Worm (Caenorhabditis elegans) whole organism, L1 larva: ENCODE results near the gene unc-2.

ENCODE experiments used
- F16B12.6 ChIP-seq: fragments of 150-350 bp; optimal IDR thresholded peaks from 2 replicates; lab custom pipeline; 2014; ENCODE audit warnings: missing biosample characterization, missing genetic modification characterization
- Y116A8C.19 ChIP-seq: sonication (generic microtip); optimal IDR thresholded peaks from 2 replicates; lab custom pipeline; 2016; ENCODE audit warnings: missing compliant biosample characterization, missing genetic modification characterization, borderline replicate concordance
- aha-1 ChIP-seq: fragments of 150-350 bp; optimal IDR thresholded peaks from 2 replicates; lab custom pipeline; 2014; ENCODE audit warnings: missing biosample characterization, missing genetic modification characterization
- alr-1 ChIP-seq: fragments of 200-800 bp; sonication (Bioruptor generic); optimal IDR thresholded peaks from 2 replicates; lab custom pipeline; 2018; ENCODE audit warnings: borderline replicate concordance, mild to moderate bottlenecking, missing genetic modification characterization, missing compliant biosample characterization
- aly-2 ChIP-seq: fragments of 150-350 bp; optimal IDR thresholded peaks from 2 replicates; lab custom pipeline; 2014; ENCODE audit warnings: missing biosample characterization, missing genetic modification characterization
- ama-1 ChIP-seq: fragments of 150-350 bp; optimal IDR thresholded peaks from 2 replicates; lab custom pipeline; 2014
- blmp-1 ChIP-seq: fragments of 150-350 bp; optimal IDR thresholded peaks from 2 replicates; lab custom pipeline; 2014; ENCODE audit warnings: missing biosample characterization, missing genetic modification characterization
- ceh-63 ChIP-seq: fragments of 200-800 bp; sonication (Bioruptor generic); optimal IDR thresholded peaks from 2 replicates; lab custom pipeline; 2018; ENCODE audit warnings: mild to moderate bottlenecking, missing genetic modification characterization, missing compliant biosample characterization
- ceh-82 ChIP-seq, 3 experiments: fragments of 150-350 bp in 1 of 3; sonication (generic microtip) in 2 of 3; optimal IDR thresholded peaks; 2 replicates each; lab custom pipeline; 2014 to 2017; ENCODE audit warnings: missing biosample characterization in 3 of 3, missing genetic modification characterization in 3 of 3
- ceh-88 ChIP-seq: fragments of 200-800 bp; sonication (Bioruptor generic); IDR thresholded peaks from 2 replicates; pipeline ENCODE4 v1.3.6; 2022; ENCODE audit warnings: missing genetic modification characterization, missing compliant biosample characterization
- ces-1 ChIP-seq: fragments of 150-350 bp; optimal IDR thresholded peaks from 2 replicates; lab custom pipeline; 2014; ENCODE audit warnings: missing biosample characterization, missing genetic modification reagents, missing genetic modification characterization
- dsc-1 ChIP-seq: sonication (generic microtip); optimal IDR thresholded peaks from 2 replicates; lab custom pipeline; 2016; ENCODE audit warnings: mild to moderate bottlenecking, missing genetic modification characterization, missing compliant biosample characterization
- efl-1 ChIP-seq, 4 experiments: fragments of 150-350 bp; optimal IDR thresholded peaks in 3 of 4; peaks in 1 of 4; 1 replicate in 1 of 4; 2 replicates in 3 of 4; lab custom pipeline; 2014; ENCODE audit warnings: missing biosample characterization in 2 of 4, missing genetic modification characterization in 2 of 4, missing genetic modification reagents in 2 of 4
- egl-13 ChIP-seq: sonication (generic microtip); optimal IDR thresholded peaks from 2 replicates; lab custom pipeline; 2016; ENCODE audit warnings: missing genotype, missing genetic modification reagents, missing genetic modification characterization, missing compliant biosample characterization
- elt-2 ChIP-seq: sonication (generic microtip); optimal IDR thresholded peaks from 2 replicates; lab custom pipeline; 2016; ENCODE audit warnings: missing genetic modification characterization, mild to moderate bottlenecking, inconsistent platforms, missing compliant biosample characterization, missing genetic modification reagents
- elt-3 ChIP-seq, 6 experiments: fragments of 150-350 bp in 1 of 6; sonication (generic microtip); optimal IDR thresholded peaks; 2 replicates each; lab custom pipeline; 2017 to 2018; ENCODE audit warnings: missing biosample characterization in 6 of 6, missing genetic modification characterization in 6 of 6, inconsistent platforms in 1 of 6
- ets-5 ChIP-seq: fragments of 200-800 bp; sonication (Bioruptor generic); IDR thresholded peaks from 2 replicates; pipeline ENCODE4 v1.3.6; 2022; ENCODE audit warnings: missing genetic modification characterization, missing compliant biosample characterization
- fkh-10 ChIP-seq: sonication (generic microtip); optimal IDR thresholded peaks from 2 replicates; lab custom pipeline; 2017; ENCODE audit warnings: missing biosample characterization, missing genetic modification reagents, missing genetic modification characterization
- fkh-8 ChIP-seq: sonication (generic microtip); optimal IDR thresholded peaks from 2 replicates; lab custom pipeline; 2016; ENCODE audit warnings: mild to moderate bottlenecking, missing genetic modification characterization, missing compliant biosample characterization
- fos-1 ChIP-seq: fragments of 150-350 bp; optimal IDR thresholded peaks from 2 replicates; lab custom pipeline; 2014; ENCODE audit warnings: missing biosample characterization, missing genetic modification characterization
- hlh-17 ChIP-seq: fragments of 200-800 bp; sonication (Bioruptor generic); optimal IDR thresholded peaks from 2 replicates; lab custom pipeline; 2018; ENCODE audit warnings: missing genetic modification characterization, mild to moderate bottlenecking, missing compliant biosample characterization, moderate library complexity, borderline replicate concordance
- hlh-4 ChIP-seq: sonication (generic microtip); optimal IDR thresholded peaks from 2 replicates; lab custom pipeline; 2016; ENCODE audit warnings: mild to moderate bottlenecking, missing genetic modification characterization, missing compliant biosample characterization
- hpl-2 ChIP-seq: fragments of 150-350 bp; optimal IDR thresholded peaks from 2 replicates; lab custom pipeline; 2014; ENCODE audit warnings: missing biosample characterization, missing genetic modification reagents, missing genetic modification characterization
- irx-1 ChIP-seq: sonication (generic microtip); optimal IDR thresholded peaks from 2 replicates; lab custom pipeline; 2016; ENCODE audit warnings: missing genetic modification characterization, missing compliant biosample characterization
- isw-1 ChIP-seq: fragments of 200-800 bp; sonication (Bioruptor generic); IDR thresholded peaks from 2 replicates; pipeline ENCODE4 v1.3.6; 2022; ENCODE audit warnings: missing genetic modification characterization, missing compliant biosample characterization
- jun-1 ChIP-seq: fragments of 150-350 bp; optimal IDR thresholded peaks from 2 replicates; lab custom pipeline; 2014; ENCODE audit warnings: missing biosample characterization, missing genetic modification reagents, missing genetic modification characterization
- lin-14 ChIP-seq: fragments of 200-800 bp; sonication (Bioruptor generic); optimal IDR thresholded peaks from 2 replicates; lab custom pipeline; 2018; ENCODE audit warnings: mild to moderate bottlenecking, missing genetic modification characterization, moderate library complexity, missing compliant biosample characterization
- lin-35 ChIP-seq, 2 experiments: fragments of 150-350 bp; optimal IDR thresholded peaks; 2 replicates each; lab custom pipeline; 2014; ENCODE audit warnings: missing biosample characterization in 2 of 2, missing genetic modification characterization in 2 of 2, missing genetic modification reagents in 2 of 2
- lin-39 ChIP-seq: fragments of 150-350 bp; optimal IDR thresholded peaks from 2 replicates; lab custom pipeline; 2014; ENCODE audit warnings: missing biosample characterization, missing genetic modification reagents, missing genetic modification characterization
- mab-9 ChIP-seq: fragments of 200-800 bp; sonication (Bioruptor generic); IDR thresholded peaks from 2 replicates; pipeline ENCODE4 v1.3.6; 2022; ENCODE audit warnings: missing genetic modification reagents, missing genetic modification characterization, missing compliant biosample characterization
- nhr-12 ChIP-seq: sonication (generic microtip); optimal IDR thresholded peaks from 2 replicates; lab custom pipeline; 2017; ENCODE audit warnings: missing biosample characterization, missing genetic modification characterization
- nhr-237 ChIP-seq: fragments of 150-350 bp; optimal IDR thresholded peaks from 2 replicates; lab custom pipeline; 2014; ENCODE audit warnings: missing biosample characterization, missing genetic modification characterization
- nhr-28 ChIP-seq: fragments of 150-350 bp; optimal IDR thresholded peaks from 2 replicates; lab custom pipeline; 2014; ENCODE audit warnings: missing biosample characterization, missing genetic modification characterization
- nhr-47 ChIP-seq: sonication (generic microtip); optimal IDR thresholded peaks from 2 replicates; lab custom pipeline; 2016; ENCODE audit warnings: mild to moderate bottlenecking, missing genetic modification characterization, moderate library complexity, missing compliant biosample characterization
- nhr-71 ChIP-seq: sonication (generic microtip); optimal IDR thresholded peaks from 2 replicates; lab custom pipeline; 2016; ENCODE audit warnings: mild to moderate bottlenecking, missing genetic modification characterization, moderate library complexity, missing compliant biosample characterization
- nhr-76 ChIP-seq: sonication (generic microtip); optimal IDR thresholded peaks from 2 replicates; lab custom pipeline; 2017; ENCODE audit warnings: missing biosample characterization, missing genetic modification characterization
- nhr-77 ChIP-seq: fragments of 150-350 bp; optimal IDR thresholded peaks from 2 replicates; lab custom pipeline; 2014; ENCODE audit warnings: missing biosample characterization, missing genetic modification characterization
- nhr-84 ChIP-seq: sonication (generic microtip); optimal IDR thresholded peaks from 2 replicates; lab custom pipeline; 2017; ENCODE audit warnings: missing biosample characterization, missing genetic modification characterization
- pqm-1 ChIP-seq: sonication (generic microtip); optimal IDR thresholded peaks from 3 replicates; lab custom pipeline; 2017; ENCODE audit warnings: missing biosample characterization, missing genetic modification characterization
- skn-1 ChIP-seq: fragments of 150-350 bp; optimal IDR thresholded peaks from 2 replicates; lab custom pipeline; 2014; ENCODE audit warnings: missing biosample characterization, missing genetic modification characterization
- snu-23 ChIP-seq: sonication (generic microtip); optimal IDR thresholded peaks from 2 replicates; lab custom pipeline; 2016; ENCODE audit warnings: missing genetic modification characterization, missing compliant biosample characterization
- sox-4 ChIP-seq: sonication (generic microtip); optimal IDR thresholded peaks from 2 replicates; lab custom pipeline; 2016; ENCODE audit warnings: missing genetic modification characterization, missing compliant biosample characterization
- sptf-1 ChIP-seq: fragments of 150-350 bp; optimal IDR thresholded peaks from 2 replicates; lab custom pipeline; 2014; ENCODE audit warnings: missing biosample characterization, missing genetic modification characterization
- swsn-7 ChIP-seq: sonication (generic microtip); optimal IDR thresholded peaks from 2 replicates; lab custom pipeline; 2016; ENCODE audit warnings: missing genetic modification characterization, missing compliant biosample characterization
- tbx-2 ChIP-seq: sonication (generic microtip); optimal IDR thresholded peaks from 2 replicates; lab custom pipeline; 2016; ENCODE audit warnings: missing genetic modification characterization, missing compliant biosample characterization
- tlp-1 ChIP-seq: fragments of 150-350 bp; optimal IDR thresholded peaks from 2 replicates; lab custom pipeline; 2014; ENCODE audit warnings: missing biosample characterization, missing genetic modification characterization
- unc-130 ChIP-seq: fragments of 150-350 bp; optimal IDR thresholded peaks from 2 replicates; lab custom pipeline; 2017; ENCODE audit warnings: missing biosample characterization, missing genetic modification characterization, inconsistent platforms
- unc-86 ChIP-seq: sonication (generic microtip); optimal IDR thresholded peaks from 2 replicates; lab custom pipeline; 2016; ENCODE audit warnings: missing genetic modification characterization, missing compliant biosample characterization
- xbp-1 ChIP-seq: sonication (generic microtip); optimal IDR thresholded peaks from 2 replicates; lab custom pipeline; 2016; ENCODE audit warnings: missing genetic modification characterization, missing compliant biosample characterization

unc-2 gene

ce11 chrX:2809611-2810010 lies 46.3 kb upstream of the unc-2 start, which contains the start of gene C14A11.9 (continued):
- TF ChIP-seq nhr-237 (tag; lab: Kevin White, UChicago) (no peak), aha-1 (peak; percentile 64), nhr-77 (tag; lab: Kevin White, UChicago) (peak; percentile 66), tbx-2 (peak; percentile 96), alr-1 (tag; lab: Kevin White, UChicago) (no peak), ceh-63 (GFP tag; lab: Kevin White, UChicago) (no peak), ceh-88 (GFP tag; lab: Robert Waterston, UW) (peak; percentile 70), ceh-82 (tag; optimal IDR thresholded peaks at IDR 0.05; lab: Kevin White, UChicago) (peak; percentile 82 to 95 (median 93)), sox-4 (tag; lab: Kevin White, UChicago) (peak; percentile 68), swsn-7 (peak; percentile 96), fkh-10 (GFP tag; lab: Kevin White, UChicago) (peak; percentile 92), F16B12.6 (tag; lab: Kevin White, UChicago) (peak; percentile 53), fkh-8 (tag; lab: Kevin White, UChicago) (peak; percentile 91), snu-23 (peak; percentile 97), hlh-4 (tag; lab: Kevin White, UChicago) (no peak), elt-2 (tag; lab: Kevin White, UChicago) (peak; percentile 91), blmp-1 (peak; percentile 69), ama-1 (no peak), hpl-2 (GFP tag; lab: Kevin White, UChicago) (peak; percentile 72), unc-130 (tag; lab: Kevin White, UChicago) (peak; percentile 56), pqm-1 (tag; lab: Kevin White, UChicago) (no peak), lin-14 (peak; percentile 94), efl-1 (optimal IDR thresholded peaks at IDR 0.05; lab: Kevin White, UChicago) (peak; percentile 71 to 79), efl-1 (GFP tag; optimal IDR thresholded peaks at IDR 0.05 in 1 of 2; lab: Kevin White, UChicago) (peak; percentile 70 to 98), unc-86 (peak; percentile 95), elt-3 (tag; optimal IDR thresholded peaks at IDR 0.05; lab: Kevin White, UChicago) (peak in 3 of 6 experiments; percentile 29 to 63 (median 35)), nhr-47 (tag; lab: Kevin White, UChicago) (peak; percentile 97), lin-39 (tag; lab: Kevin White, UChicago) (peak; percentile 93), nhr-28 (tag; lab: Kevin White, UChicago) (no peak), ets-5 (GFP tag; lab: Robert Waterston, UW) (no peak), nhr-84 (no peak), dsc-1 (tag; lab: Kevin White, UChicago) (peak; percentile 95), sptf-1 (tag; lab: Kevin White, UChicago) (no peak), skn-1 (peak; percentile 89), tlp-1 (tag; lab: Kevin White, UChicago) (no peak), nhr-12 (tag; lab: Kevin White, UChicago) (peak; percentile 2), nhr-76 (tag; lab: Kevin White, UChicago) (peak; percentile 13), egl-13 (tag; lab: Kevin White, UChicago) (peak; percentile 93), isw-1 (GFP tag; lab: Robert Waterston, UW) (peak; percentile 82), Y116A8C.19 (tag; lab: Kevin White, UChicago) (no peak), hlh-17 (GFP tag; lab: Kevin White, UChicago) (no peak), mab-9 (GFP tag; lab: Robert Waterston, UW) (peak; percentile 77), ces-1 (GFP tag; lab: Kevin White, UChicago) (no peak)

ce11 chrX:2807390-2807789 lies 44.1 kb upstream of the unc-2 start, which contains the start of gene C14A11.5:
Gene C14A11.5 (minus strand): TSS chrX:2807528.
- peak; percentile 51 for TF ChIP-seq egl-13 (tag; lab: Kevin White, UChicago)
- peak; percentile 94 for TF ChIP-seq fkh-8 (tag; lab: Kevin White, UChicago)
- peak; percentile 66 for TF ChIP-seq nhr-47 (tag; lab: Kevin White, UChicago)
- TF ChIP-seq efl-1 (optimal IDR thresholded peaks at IDR 0.05; lab: Kevin White, UChicago): no peak
- peak in 1 of 2 experiments; percentile 12 for TF ChIP-seq efl-1 (GFP tag; optimal IDR thresholded peaks at IDR 0.05 in 1 of 2; lab: Kevin White, UChicago)
- no peak for TF ChIP-seq elt-2 (tag; lab: Kevin White, UChicago)
- TF ChIP-seq unc-86: peak; percentile 53
- peak; percentile 65 for TF ChIP-seq nhr-71
- no peak for TF ChIP-seq irx-1 (tag; lab: Kevin White, UChicago)
- TF ChIP-seq jun-1: no peak
- TF ChIP-seq lin-14: peak; percentile 72
- peak; percentile 29 for TF ChIP-seq swsn-7
- TF ChIP-seq xbp-1 (tag; lab: Kevin White, UChicago): peak; percentile 4
- peak in 1 of 3 experiments; percentile 32 for TF ChIP-seq ceh-82 (tag; optimal IDR thresholded peaks at IDR 0.05; lab: Kevin White, UChicago)
- peak; percentile 13 for TF ChIP-seq dsc-1 (tag; lab: Kevin White, UChicago)
- peak; percentile 32 for TF ChIP-seq fkh-10 (GFP tag; lab: Kevin White, UChicago)
- TF ChIP-seq fos-1 (tag; lab: Kevin White, UChicago): no peak
- TF ChIP-seq lin-35 (GFP tag; optimal IDR thresholded peaks at IDR 0.05; lab: Kevin White, UChicago): peak in 1 of 2 experiments; percentile 12
- TF ChIP-seq aly-2: no peak
